Worm (Caenorhabditis elegans) whole organism, L1 larva: ENCODE results near the gene C16D9.4.

ENCODE experiments used
- Y116A8C.19 ChIP-seq: sonication (generic microtip); optimal IDR thresholded peaks from 2 replicates; lab custom pipeline; 2016; ENCODE audit warnings: missing compliant biosample characterization, missing genetic modification characterization, borderline replicate concordance
- aha-1 ChIP-seq: fragments of 150-350 bp; optimal IDR thresholded peaks from 2 replicates; lab custom pipeline; 2014; ENCODE audit warnings: missing biosample characterization, missing genetic modification characterization
- alr-1 ChIP-seq: fragments of 200-800 bp; sonication (Bioruptor generic); optimal IDR thresholded peaks from 2 replicates; lab custom pipeline; 2018; ENCODE audit warnings: borderline replicate concordance, mild to moderate bottlenecking, missing genetic modification characterization, missing compliant biosample characterization
- blmp-1 ChIP-seq: fragments of 150-350 bp; optimal IDR thresholded peaks from 2 replicates; lab custom pipeline; 2014; ENCODE audit warnings: missing biosample characterization, missing genetic modification characterization
- ceh-8 ChIP-seq: fragments of 200-800 bp; sonication (Bioruptor generic); optimal IDR thresholded peaks from 2 replicates; lab custom pipeline; 2018; ENCODE audit warnings: mild to moderate bottlenecking, missing genetic modification characterization, moderate library complexity, missing compliant biosample characterization
- ceh-82 ChIP-seq, 3 experiments: fragments of 150-350 bp in 1 of 3; sonication (generic microtip) in 2 of 3; optimal IDR thresholded peaks; 2 replicates each; lab custom pipeline; 2014 to 2017; ENCODE audit warnings: missing biosample characterization in 3 of 3, missing genetic modification characterization in 3 of 3
- ceh-90 ChIP-seq: sonication (generic microtip); optimal IDR thresholded peaks from 2 replicates; lab custom pipeline; 2016; ENCODE audit warnings: missing genetic modification characterization, missing compliant biosample characterization
- ces-1 ChIP-seq: fragments of 150-350 bp; optimal IDR thresholded peaks from 2 replicates; lab custom pipeline; 2014; ENCODE audit warnings: missing biosample characterization, missing genetic modification reagents, missing genetic modification characterization
- dpl-1 ChIP-seq, 3 experiments: fragments of 150-350 bp in 2 of 3; sonication (generic microtip) in 1 of 3; optimal IDR thresholded peaks; 2 replicates each; lab custom pipeline; 2014 to 2017; ENCODE audit warnings: missing biosample characterization in 3 of 3, missing genetic modification characterization in 3 of 3, missing genetic modification reagents in 3 of 3
- efl-1 ChIP-seq, 4 experiments: fragments of 150-350 bp; optimal IDR thresholded peaks in 3 of 4; peaks in 1 of 4; 1 replicate in 1 of 4; 2 replicates in 3 of 4; lab custom pipeline; 2014; ENCODE audit warnings: missing biosample characterization in 2 of 4, missing genetic modification characterization in 2 of 4, missing genetic modification reagents in 2 of 4
- efl-3 ChIP-seq: fragments of 200-800 bp; sonication (Bioruptor generic); optimal IDR thresholded peaks from 2 replicates; lab custom pipeline; 2018; ENCODE audit warnings: mild to moderate bottlenecking, missing genetic modification characterization, missing compliant biosample characterization
- fos-1 ChIP-seq: fragments of 150-350 bp; optimal IDR thresholded peaks from 2 replicates; lab custom pipeline; 2014; ENCODE audit warnings: missing biosample characterization, missing genetic modification characterization
- hlh-4 ChIP-seq: sonication (generic microtip); optimal IDR thresholded peaks from 2 replicates; lab custom pipeline; 2016; ENCODE audit warnings: mild to moderate bottlenecking, missing genetic modification characterization, missing compliant biosample characterization
- lin-13 ChIP-seq: fragments of 150-350 bp; optimal IDR thresholded peaks from 2 replicates; lab custom pipeline; 2014; ENCODE audit warnings: missing biosample characterization, missing genetic modification reagents, missing genetic modification characterization
- lin-14 ChIP-seq: fragments of 200-800 bp; sonication (Bioruptor generic); optimal IDR thresholded peaks from 2 replicates; lab custom pipeline; 2018; ENCODE audit warnings: mild to moderate bottlenecking, missing genetic modification characterization, moderate library complexity, missing compliant biosample characterization
- lin-15B ChIP-seq: fragments of 150-350 bp; sonication (generic microtip); optimal IDR thresholded peaks from 3 replicates; lab custom pipeline; 2014; ENCODE audit warnings: missing biosample characterization, missing genetic modification characterization
- lin-35 ChIP-seq, 2 experiments: fragments of 150-350 bp; optimal IDR thresholded peaks; 2 replicates each; lab custom pipeline; 2014; ENCODE audit warnings: missing biosample characterization in 2 of 2, missing genetic modification characterization in 2 of 2, missing genetic modification reagents in 2 of 2
- mab-9 ChIP-seq: fragments of 200-800 bp; sonication (Bioruptor generic); IDR thresholded peaks from 2 replicates; pipeline ENCODE4 v1.3.6; 2022; ENCODE audit warnings: missing genetic modification reagents, missing genetic modification characterization, missing compliant biosample characterization
- mdl-1 ChIP-seq, 2 experiments: fragments of 150-350 bp; optimal IDR thresholded peaks; 2 replicates each; lab custom pipeline; 2014 to 2017; ENCODE audit warnings: missing biosample characterization in 2 of 2, missing genetic modification characterization in 2 of 2, inconsistent platforms in 1 of 2
- nhr-19 ChIP-seq: fragments of 200-800 bp; sonication (Bioruptor generic); conservative IDR thresholded peaks from 2 replicates; pipeline ENCODE4 v1.3.6; 2022; ENCODE audit warnings: missing genetic modification characterization, missing compliant biosample characterization
- nhr-47 ChIP-seq: sonication (generic microtip); optimal IDR thresholded peaks from 2 replicates; lab custom pipeline; 2016; ENCODE audit warnings: mild to moderate bottlenecking, missing genetic modification characterization, moderate library complexity, missing compliant biosample characterization
- nhr-71 ChIP-seq: sonication (generic microtip); optimal IDR thresholded peaks from 2 replicates; lab custom pipeline; 2016; ENCODE audit warnings: mild to moderate bottlenecking, missing genetic modification characterization, moderate library complexity, missing compliant biosample characterization
- nhr-84 ChIP-seq: sonication (generic microtip); optimal IDR thresholded peaks from 2 replicates; lab custom pipeline; 2017; ENCODE audit warnings: missing biosample characterization, missing genetic modification characterization
- snpc-4 ChIP-seq: fragments of 150-350 bp; optimal IDR thresholded peaks from 2 replicates; lab custom pipeline; 2014; ENCODE audit warnings: missing biosample characterization, missing genetic modification characterization
- snu-23 ChIP-seq: sonication (generic microtip); optimal IDR thresholded peaks from 2 replicates; lab custom pipeline; 2016; ENCODE audit warnings: missing genetic modification characterization, missing compliant biosample characterization
- swsn-7 ChIP-seq: sonication (generic microtip); optimal IDR thresholded peaks from 2 replicates; lab custom pipeline; 2016; ENCODE audit warnings: missing genetic modification characterization, missing compliant biosample characterization
- tbx-2 ChIP-seq: sonication (generic microtip); optimal IDR thresholded peaks from 2 replicates; lab custom pipeline; 2016; ENCODE audit warnings: missing genetic modification characterization, missing compliant biosample characterization
- tlp-1 ChIP-seq: fragments of 150-350 bp; optimal IDR thresholded peaks from 2 replicates; lab custom pipeline; 2014; ENCODE audit warnings: missing biosample characterization, missing genetic modification characterization
- unc-130 ChIP-seq: fragments of 150-350 bp; optimal IDR thresholded peaks from 2 replicates; lab custom pipeline; 2017; ENCODE audit warnings: missing biosample characterization, missing genetic modification characterization, inconsistent platforms
- unc-86 ChIP-seq: sonication (generic microtip); optimal IDR thresholded peaks from 2 replicates; lab custom pipeline; 2016; ENCODE audit warnings: missing genetic modification characterization, missing compliant biosample characterization
- vab-15 ChIP-seq: sonication (generic microtip); optimal IDR thresholded peaks from 2 replicates; lab custom pipeline; 2017; ENCODE audit warnings: missing genotype, mild to moderate bottlenecking, missing genetic modification characterization, missing compliant biosample characterization
- zag-1 ChIP-seq: fragments of 150-350 bp; optimal IDR thresholded peaks from 2 replicates; lab custom pipeline; 2014; ENCODE audit warnings: missing biosample characterization, missing genetic modification characterization
- zip-4 ChIP-seq: fragments of 200-800 bp; sonication (Bioruptor generic); optimal IDR thresholded peaks from 2 replicates; lab custom pipeline; 2018; ENCODE audit warnings: mild to moderate bottlenecking, missing genetic modification characterization, moderate library complexity, missing compliant biosample characterization

C16D9.4 gene

ce11 chrV:8267275-8267674, 24.6 kb upstream of the C16D9.4 start (continued):
- TF ChIP-seq nhr-47 (tag; lab: Kevin White, UChicago), result no peak
- no peak for TF ChIP-seq aha-1 (tag; lab: Kevin White, UChicago)
- no peak for TF ChIP-seq zip-4 (GFP tag; lab: Kevin White, UChicago)
- no peak for TF ChIP-seq dpl-1 (GFP tag; optimal IDR thresholded peaks at IDR 0.05; lab: Kevin White, UChicago)
- peak; percentile 87 for TF ChIP-seq tlp-1

- TF ChIP-seq mab-9, result no peak
- no peak for TF ChIP-seq ces-1
- TF ChIP-seq efl-3, result no peak
- no peak for TF ChIP-seq nhr-84 (tag; lab: Kevin White, UChicago)
- TF ChIP-seq snpc-4, result no peak
- no peak for TF ChIP-seq alr-1
- TF ChIP-seq fos-1 (tag; lab: Kevin White, UChicago), result no peak
- no peak for TF ChIP-seq mdl-1 (tag; optimal IDR thresholded peaks at IDR 0.05; lab: Kevin White, UChicago)
- TF ChIP-seq Y116A8C.19 (tag; lab: Kevin White, UChicago), result no peak
- no peak for TF ChIP-seq nhr-19 (GFP tag; lab: Robert Waterston, UW)
- no peak for TF ChIP-seq lin-35 (GFP tag; optimal IDR thresholded peaks at IDR 0.05; lab: Kevin White, UChicago)
- TF ChIP-seq nhr-71 (tag; lab: Kevin White, UChicago), result no peak
- no peak for TF ChIP-seq lin-13
- TF ChIP-seq vab-15 (tag; lab: Kevin White, UChicago), result no peak
- TF ChIP-seq hlh-4 (tag; lab: Kevin White, UChicago), result no peak
- no peak for TF ChIP-seq swsn-7 (tag; lab: Kevin White, UChicago)
Measured at ce11 chrV:8266232-8266631, 23.5 kb upstream of the C16D9.4 start, which contains the start of gene F21F8.5. F21F8.5 (minus strand) TSS chrV:8266332.

DNA sequence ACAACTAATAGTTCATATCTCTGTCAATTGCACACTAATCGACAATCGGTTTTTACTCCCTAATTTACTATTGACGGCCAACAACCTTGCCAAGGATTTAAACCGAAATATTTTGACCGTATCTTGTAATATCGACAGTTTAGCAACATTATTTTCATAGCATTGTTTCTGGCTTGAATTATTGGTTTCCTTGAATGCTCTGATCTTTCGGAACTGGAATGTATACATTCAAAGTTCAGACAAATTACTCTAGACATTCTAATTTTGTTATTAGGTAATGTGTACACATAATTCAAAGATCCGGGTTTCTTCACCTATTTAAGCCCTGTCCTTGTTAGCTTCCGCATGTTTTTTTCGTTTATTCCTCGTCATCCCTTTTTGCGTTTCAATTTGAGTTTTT, 21.2 kb upstream of the C16D9.4 start, which contains the start of gene C16D9.9:
Gene C16D9.9, plus strand, starts transcription at position 301 of the 400 bp plus-strand sequence.
- no peak for TF ChIP-seq ces-1
- TF ChIP-seq ceh-8, result no peak
- TF ChIP-seq unc-130 (tag; lab: Kevin White, UChicago), result no peak
- no peak for TF ChIP-seq blmp-1 (tag; lab: Kevin White, UChicago)
- TF ChIP-seq alr-1, result no peak
- TF ChIP-seq tbx-2, result no peak
- TF ChIP-seq efl-1 (optimal IDR thresholded peaks at IDR 0.05; lab: Kevin White, UChicago), result no peak
- no peak for TF ChIP-seq efl-1 (GFP tag; optimal IDR thresholded peaks at IDR 0.05 in 1 of 2; lab: Kevin White, UChicago)
- TF ChIP-seq snu-23 (GFP tag; lab: Kevin White, UChicago), result no peak
- no peak for TF ChIP-seq zag-1 (tag; lab: Kevin White, UChicago)
- no peak for TF ChIP-seq mab-9
- no peak for TF ChIP-seq unc-86 (tag; lab: Kevin White, UChicago)
- TF ChIP-seq ceh-82 (tag; optimal IDR thresholded peaks at IDR 0.05; lab: Kevin White, UChicago), result no peak
- TF ChIP-seq lin-15B (tag; lab: Kevin White, UChicago), result no peak
- no peak for TF ChIP-seq vab-15 (tag; lab: Kevin White, UChicago)

ce11 chrV:8263466-8263865, 20.8 kb upstream of the C16D9.4 start, which contains the start of gene C16D9.8:
C16D9.8 (minus strand) TSS chrV:8263566.
- TF ChIP-seq ceh-82 (tag; optimal IDR thresholded peaks at IDR 0.05; lab: Kevin White, UChicago), result no peak
- peak; percentile 56 for TF ChIP-seq hlh-4 (tag; lab: Kevin White, UChicago)

- TF ChIP-seq lin-14 (GFP tag; lab: Kevin White, UChicago), result peak; percentile 13
- TF ChIP-seq ceh-90 (tag; lab: Kevin White, UChicago), result no peak
Measured at ce11 chrV:8262212-8262611, 19.5 kb upstream of the C16D9.4 start.
